Worm (Caenorhabditis elegans): ENCODE data around the gene lite-1.

DNA sequence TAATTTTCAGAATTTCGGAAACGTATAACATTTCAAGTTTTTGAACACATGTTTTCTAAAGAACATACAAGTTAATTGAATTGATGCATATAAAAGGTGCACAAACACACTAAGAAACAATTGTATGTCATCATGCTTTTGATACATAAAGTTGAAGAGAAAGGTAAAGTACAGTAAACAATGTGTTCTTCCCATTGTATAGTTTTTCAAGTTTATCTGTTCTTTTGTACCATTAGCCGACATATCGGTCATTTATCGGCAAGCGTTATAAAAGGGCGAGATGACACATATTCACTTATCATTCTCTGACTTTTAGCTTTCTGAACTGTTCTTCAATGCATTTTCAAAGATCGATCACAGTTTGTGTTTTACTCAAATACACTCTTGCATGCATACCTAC lies 40.6 kb downstream of the lite-1 start, which contains the start of gene T13C5.9:
- no peak for TF ChIP-seq him-1 (tag; optimal IDR thresholded peaks at IDR 0.05)
- TF ChIP-seq dao-5 (tag; optimal IDR thresholded peaks at IDR 0.05) = no peak
- TF ChIP-seq W03F9.2 (tag; optimal IDR thresholded peaks at IDR 0.05) = no peak

Measured in whole organism, L4/young adult.